Fruit fly (Drosophila melanogaster): ENCODE results near the gene prage.

- TF ChIP-seq BEAF-32 (GFP tag; optimal IDR thresholded peaks at IDR 0.05) (peak; percentile 62), CG11695 (GFP tag; IDR thresholded peaks at IDR 0.05) (no peak), MTF-1 (GFP tag; optimal IDR thresholded peaks at IDR 0.05; ENCODE audit: borderline replicate concordance) (no peak), cas (GFP tag; IDR thresholded peaks at IDR 0.05) (no peak), unpg (GFP tag; optimal IDR thresholded peaks at IDR 0.05) (no peak), CG5180 (GFP tag; optimal IDR thresholded peaks at IDR 0.05) (no peak), NC2α (GFP tag; optimal IDR thresholded peaks at IDR 0.05) (no peak), CG6854 (GFP tag; optimal IDR thresholded peaks at IDR 0.05) (no peak), cad (GFP tag; optimal IDR thresholded peaks at IDR 0.05) (peak; percentile 57)
These were observed 893 bp upstream of the prage start for dm6 chrX:1772626-1773025.

Measured in whole organism, embryonic.